Worm (Caenorhabditis elegans) whole organism, L1 larva: Measurements from ENCODE around the gene clh-3.

Source experiments
- blmp-1 ChIP-seq: fragments of 150-350 bp; optimal IDR thresholded peaks from 2 replicates; lab custom pipeline; 2014; ENCODE audit warnings: missing biosample characterization, missing genetic modification characterization
- ceh-88 ChIP-seq: fragments of 200-800 bp; sonication (Bioruptor generic); IDR thresholded peaks from 2 replicates; pipeline ENCODE4 v1.3.6; 2022; ENCODE audit warnings: missing genetic modification characterization, missing compliant biosample characterization
- ces-1 ChIP-seq: fragments of 150-350 bp; optimal IDR thresholded peaks from 2 replicates; lab custom pipeline; 2014; ENCODE audit warnings: missing biosample characterization, missing genetic modification reagents, missing genetic modification characterization
- efl-1 ChIP-seq, 4 experiments: fragments of 150-350 bp; optimal IDR thresholded peaks in 3 of 4; peaks in 1 of 4; 1 replicate in 1 of 4; 2 replicates in 3 of 4; lab custom pipeline; 2014; ENCODE audit warnings: missing biosample characterization in 2 of 4, missing genetic modification characterization in 2 of 4, missing genetic modification reagents in 2 of 4
- efl-3 ChIP-seq: fragments of 200-800 bp; sonication (Bioruptor generic); optimal IDR thresholded peaks from 2 replicates; lab custom pipeline; 2018; ENCODE audit warnings: mild to moderate bottlenecking, missing genetic modification characterization, missing compliant biosample characterization
- elt-2 ChIP-seq: sonication (generic microtip); optimal IDR thresholded peaks from 2 replicates; lab custom pipeline; 2016; ENCODE audit warnings: missing genetic modification characterization, mild to moderate bottlenecking, inconsistent platforms, missing compliant biosample characterization, missing genetic modification reagents
- elt-3 ChIP-seq, 6 experiments: fragments of 150-350 bp in 1 of 6; sonication (generic microtip); optimal IDR thresholded peaks; 2 replicates each; lab custom pipeline; 2017 to 2018; ENCODE audit warnings: missing biosample characterization in 6 of 6, missing genetic modification characterization in 6 of 6, inconsistent platforms in 1 of 6
- fkh-4 ChIP-seq: sonication (generic microtip); optimal IDR thresholded peaks from 2 replicates; lab custom pipeline; 2016; ENCODE audit warnings: missing compliant biosample characterization, missing genetic modification characterization, borderline replicate concordance
- irx-1 ChIP-seq: sonication (generic microtip); optimal IDR thresholded peaks from 2 replicates; lab custom pipeline; 2016; ENCODE audit warnings: missing genetic modification characterization, missing compliant biosample characterization
- jun-1 ChIP-seq: fragments of 150-350 bp; optimal IDR thresholded peaks from 2 replicates; lab custom pipeline; 2014; ENCODE audit warnings: missing biosample characterization, missing genetic modification reagents, missing genetic modification characterization
- lin-14 ChIP-seq: fragments of 200-800 bp; sonication (Bioruptor generic); optimal IDR thresholded peaks from 2 replicates; lab custom pipeline; 2018; ENCODE audit warnings: mild to moderate bottlenecking, missing genetic modification characterization, moderate library complexity, missing compliant biosample characterization
- lin-15B ChIP-seq: fragments of 150-350 bp; sonication (generic microtip); optimal IDR thresholded peaks from 3 replicates; lab custom pipeline; 2014; ENCODE audit warnings: missing biosample characterization, missing genetic modification characterization
- lin-35 ChIP-seq, 2 experiments: fragments of 150-350 bp; optimal IDR thresholded peaks; 2 replicates each; lab custom pipeline; 2014; ENCODE audit warnings: missing biosample characterization in 2 of 2, missing genetic modification characterization in 2 of 2, missing genetic modification reagents in 2 of 2
- mef-2 ChIP-seq: fragments of 150-350 bp; optimal IDR thresholded peaks from 2 replicates; lab custom pipeline; 2014; ENCODE audit warnings: missing biosample characterization, missing genetic modification characterization
- mep-1 ChIP-seq: fragments of 150-350 bp; optimal IDR thresholded peaks from 2 replicates; lab custom pipeline; 2014; ENCODE audit warnings: missing biosample characterization, missing genetic modification characterization
- nhr-19 ChIP-seq: fragments of 200-800 bp; sonication (Bioruptor generic); conservative IDR thresholded peaks from 2 replicates; pipeline ENCODE4 v1.3.6; 2022; ENCODE audit warnings: missing genetic modification characterization, missing compliant biosample characterization
- nhr-20 ChIP-seq: sonication (generic microtip); optimal IDR thresholded peaks from 2 replicates; lab custom pipeline; 2016; ENCODE audit warnings: mild to moderate bottlenecking, missing genetic modification characterization, missing compliant biosample characterization
- nhr-237 ChIP-seq: fragments of 150-350 bp; optimal IDR thresholded peaks from 2 replicates; lab custom pipeline; 2014; ENCODE audit warnings: missing biosample characterization, missing genetic modification characterization
- nhr-71 ChIP-seq: sonication (generic microtip); optimal IDR thresholded peaks from 2 replicates; lab custom pipeline; 2016; ENCODE audit warnings: mild to moderate bottlenecking, missing genetic modification characterization, moderate library complexity, missing compliant biosample characterization
- nhr-76 ChIP-seq: sonication (generic microtip); optimal IDR thresholded peaks from 2 replicates; lab custom pipeline; 2017; ENCODE audit warnings: missing biosample characterization, missing genetic modification characterization
- nhr-77 ChIP-seq: fragments of 150-350 bp; optimal IDR thresholded peaks from 2 replicates; lab custom pipeline; 2014; ENCODE audit warnings: missing biosample characterization, missing genetic modification characterization
- nhr-84 ChIP-seq: sonication (generic microtip); optimal IDR thresholded peaks from 2 replicates; lab custom pipeline; 2017; ENCODE audit warnings: missing biosample characterization, missing genetic modification characterization
- pag-3 ChIP-seq: sonication (generic microtip); optimal IDR thresholded peaks from 2 replicates; lab custom pipeline; 2017; ENCODE audit warnings: missing genetic modification characterization, mild to moderate bottlenecking, missing compliant biosample characterization, antibody characterized with exemption, borderline replicate concordance; ENCODE audit not compliant: insufficient read depth
- pax-3 ChIP-seq: fragments of 200-800 bp; sonication (Bioruptor generic); optimal IDR thresholded peaks from 2 replicates; lab custom pipeline; 2018; ENCODE audit warnings: mild to moderate bottlenecking, missing genetic modification characterization, moderate library complexity, missing compliant biosample characterization
- rnt-1 ChIP-seq: sonication (generic microtip); optimal IDR thresholded peaks from 2 replicates; lab custom pipeline; 2016; ENCODE audit warnings: mild to moderate bottlenecking, missing genetic modification characterization, moderate library complexity, missing compliant biosample characterization
- skn-1 ChIP-seq: fragments of 150-350 bp; optimal IDR thresholded peaks from 2 replicates; lab custom pipeline; 2014; ENCODE audit warnings: missing biosample characterization, missing genetic modification characterization
- snpc-4 ChIP-seq: fragments of 150-350 bp; optimal IDR thresholded peaks from 2 replicates; lab custom pipeline; 2014; ENCODE audit warnings: missing biosample characterization, missing genetic modification characterization
- snu-23 ChIP-seq: sonication (generic microtip); optimal IDR thresholded peaks from 2 replicates; lab custom pipeline; 2016; ENCODE audit warnings: missing genetic modification characterization, missing compliant biosample characterization
- tbx-2 ChIP-seq: sonication (generic microtip); optimal IDR thresholded peaks from 2 replicates; lab custom pipeline; 2016; ENCODE audit warnings: missing genetic modification characterization, missing compliant biosample characterization
- unc-130 ChIP-seq: fragments of 150-350 bp; optimal IDR thresholded peaks from 2 replicates; lab custom pipeline; 2017; ENCODE audit warnings: missing biosample characterization, missing genetic modification characterization, inconsistent platforms
- unc-30 ChIP-seq: sonication (generic microtip); optimal IDR thresholded peaks from 2 replicates; lab custom pipeline; 2017; ENCODE audit warnings: missing biosample characterization, missing genetic modification characterization
- unc-62 ChIP-seq: fragments of 150-350 bp; optimal IDR thresholded peaks from 2 replicates; lab custom pipeline; 2014; ENCODE audit warnings: missing biosample characterization, missing genetic modification reagents, missing genetic modification characterization
- ztf-11 ChIP-seq, 2 experiments: sonication (generic microtip); optimal IDR thresholded peaks; 2 replicates each; lab custom pipeline; 2016 to 2017; ENCODE audit warnings: missing genetic modification characterization in 2 of 2, missing biosample characterization in 1 of 2, missing compliant biosample characterization in 1 of 2

clh-3 gene

ce11 chrII:7200051-7200599 lies 25.6 kb downstream of the clh-3 start, which contains the start of gene pcrg-1 (continued):
- TF ChIP-seq ceh-88 (GFP tag; lab: Robert Waterston, UW): peak; percentile 76
- TF ChIP-seq rnt-1 (tag; lab: Kevin White, UChicago): peak; percentile 89
- peak; percentile 80 for TF ChIP-seq irx-1 (tag; lab: Kevin White, UChicago)
- no peak for TF ChIP-seq nhr-84 (tag; lab: Kevin White, UChicago)
- peak; percentile 39 for TF ChIP-seq jun-1
- TF ChIP-seq efl-1 (optimal IDR thresholded peaks at IDR 0.05; lab: Kevin White, UChicago): peak; percentile 58 to 75
- peak; percentile 58 to 97 for TF ChIP-seq efl-1 (GFP tag; optimal IDR thresholded peaks at IDR 0.05 in 1 of 2; lab: Kevin White, UChicago)
- peak; percentile 51 for TF ChIP-seq nhr-76 (tag; lab: Kevin White, UChicago)
- TF ChIP-seq, all 84 proteins: peak for 55

ce11 chrII:7199308-7199707 lies 26.4 kb downstream of the clh-3 start, which contains the start of gene E04F6.6:
Gene E04F6.6, minus strand, starts transcription at chrII:7199565.
- no peak for TF ChIP-seq nhr-237 (tag; lab: Kevin White, UChicago)
- peak in 2 of 6 experiments; percentile 12 to 67 for TF ChIP-seq elt-3 (tag; optimal IDR thresholded peaks at IDR 0.05; lab: Kevin White, UChicago)
- no peak for TF ChIP-seq mef-2 (tag; lab: Kevin White, UChicago)
- no peak for TF ChIP-seq fkh-4 (tag; lab: Kevin White, UChicago)
- peak; percentile 34 for TF ChIP-seq blmp-1
- no peak for TF ChIP-seq snpc-4 (tag; lab: Kevin White, UChicago)
- no peak for TF ChIP-seq efl-3
- TF ChIP-seq nhr-20 (tag; lab: Kevin White, UChicago): peak; percentile 14

- TF ChIP-seq nhr-19 (GFP tag; lab: Robert Waterston, UW) (0 out of 2 replicates have a peak, but pooled peaks have one; percentile 6), tbx-2 (tag; lab: Kevin White, UChicago) (no peak)
Observed at ce11 chrII:7197434-7197833, 28.3 kb downstream of the clh-3 start.

DNA sequence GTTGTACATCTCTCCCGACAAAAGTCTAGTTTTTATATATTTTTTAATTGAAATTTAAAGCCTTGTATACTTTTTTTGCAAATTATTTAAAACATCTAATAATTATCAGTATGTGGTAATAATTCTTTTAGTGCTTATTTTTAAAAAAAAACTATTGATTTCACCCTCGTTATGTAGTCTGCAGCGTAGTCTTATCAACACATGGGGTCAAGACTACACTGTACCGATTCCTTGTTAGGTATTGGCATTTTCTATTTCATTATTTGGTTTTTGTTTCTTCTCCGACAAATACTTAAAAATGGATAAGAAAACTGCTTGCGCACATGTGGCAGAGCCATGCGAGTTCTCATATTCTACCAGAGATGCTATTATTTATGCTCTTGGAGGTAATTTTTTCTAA lies 29.7 kb downstream of the clh-3 start, which contains the start of gene maoc-1:
maoc-1 (plus strand) TSS at position 237 of the 400 bp plus-strand sequence.
- TF ChIP-seq elt-2 (tag; lab: Kevin White, UChicago) (peak; percentile 6), blmp-1 (peak; percentile 5), lin-35 (GFP tag; optimal IDR thresholded peaks at IDR 0.05; lab: Kevin White, UChicago) (peak in 1 of 2 experiments; percentile 18), nhr-20 (tag; lab: Kevin White, UChicago) (peak; percentile 36), unc-62 (no peak), nhr-84 (tag; lab: Kevin White, UChicago) (no peak)

DNA sequence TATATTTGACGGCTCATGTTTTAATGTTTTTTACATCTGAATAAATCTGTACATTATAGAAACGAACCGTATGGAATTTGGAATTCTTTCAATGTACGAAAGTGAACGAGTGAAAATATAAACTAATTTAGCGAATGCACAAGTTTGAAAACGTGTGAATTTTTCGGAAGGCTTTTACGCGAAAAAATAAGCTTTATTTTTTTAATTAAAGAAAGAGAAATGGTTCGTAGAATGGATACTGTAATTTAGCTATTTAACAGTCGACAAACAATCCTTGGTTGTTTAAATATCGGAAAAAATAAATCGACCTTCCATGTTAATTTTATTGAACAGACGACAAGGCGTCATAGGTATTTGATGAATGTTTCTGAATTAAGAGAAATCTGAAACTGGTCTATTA lies 30.2 kb downstream of the clh-3 start, which contains the start of gene acdh-12:
acdh-12 (minus strand) TSS at position 101 of the 400 bp plus-strand sequence.
- TF ChIP-seq elt-2 (tag; lab: Kevin White, UChicago) (no peak), snpc-4 (tag; lab: Kevin White, UChicago) (no peak), nhr-84 (tag; lab: Kevin White, UChicago) (no peak), snu-23 (no peak), skn-1 (tag; lab: Kevin White, UChicago) (no peak), mep-1 (tag; lab: Kevin White, UChicago) (no peak), unc-130 (tag; lab: Kevin White, UChicago) (no peak), pax-3 (tag; lab: Kevin White, UChicago) (no peak), lin-14 (GFP tag; lab: Kevin White, UChicago) (no peak), ztf-11 (tag; optimal IDR thresholded peaks at IDR 0.05; lab: Kevin White, UChicago) (no peak), pag-3 (tag; lab: Kevin White, UChicago) (no peak), unc-30 (no peak), lin-15B (tag; lab: Kevin White, UChicago) (no peak), nhr-71 (tag; lab: Kevin White, UChicago) (no peak), nhr-77 (tag; lab: Kevin White, UChicago) (no peak), ces-1 (GFP tag; lab: Kevin White, UChicago) (no peak)
